Fruit fly (Drosophila melanogaster): ENCODE results near the gene CG11970.

DNA sequence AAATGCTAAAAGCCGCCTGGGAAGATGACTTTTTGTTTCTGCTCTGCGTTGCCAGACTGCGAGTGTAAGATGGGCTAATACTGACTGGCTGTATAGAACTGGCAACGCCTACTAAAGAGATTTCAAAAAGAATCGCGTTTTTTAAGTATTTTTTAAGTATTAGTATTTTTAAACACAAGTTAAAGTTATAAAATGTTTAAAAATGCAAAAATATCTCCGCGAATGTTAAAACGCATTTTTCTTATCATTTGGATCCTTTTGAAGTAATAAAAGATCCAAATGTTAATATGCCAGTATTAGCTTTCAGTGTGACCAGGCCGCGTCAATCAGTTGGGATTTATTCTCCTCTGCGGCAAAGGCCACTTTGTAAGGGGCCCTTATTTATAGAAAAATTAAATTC lies 21.6 kb downstream of the CG11970 start, which contains the start of the genes Prosbeta3 and Iru:
- no peak for TF ChIP-seq ey (GFP tag; optimal IDR thresholded peaks at IDR 0.05)
- TF ChIP-seq OdsH (GFP tag; optimal IDR thresholded peaks at IDR 0.05), result no peak
- no peak for TF ChIP-seq Hnf4 (GFP tag; optimal IDR thresholded peaks at IDR 0.05)
- no peak for TF ChIP-seq lola (GFP tag; optimal IDR thresholded peaks at IDR 0.05)
- TF ChIP-seq usp (GFP tag; optimal IDR thresholded peaks at IDR 0.05), result no peak
- no peak for TF ChIP-seq Dif (GFP tag; optimal IDR thresholded peaks at IDR 0.05; ENCODE audit: partially characterized antibody)
- TF ChIP-seq dsf (GFP tag; optimal IDR thresholded peaks at IDR 0.05; ENCODE audit: borderline replicate concordance), result no peak
- TF ChIP-seq dmrt93B (GFP tag; optimal IDR thresholded peaks at IDR 0.05), result no peak
- no peak for TF ChIP-seq br (GFP tag; optimal IDR thresholded peaks at IDR 0.05)
- no peak for TF ChIP-seq pan (optimal IDR thresholded peaks at IDR 0.05)
- TF ChIP-seq Dfd (GFP tag; optimal IDR thresholded peaks at IDR 0.05), result no peak
- TF ChIP-seq psq (GFP tag; optimal IDR thresholded peaks at IDR 0.05), result no peak

All from whole organism, wandering third instar larva.